Worm (Caenorhabditis elegans) whole organism, mixed stage, embryonic: ENCODE data around the gene sri-61.
"Not testable (repeated sequence)": the region's sequence is repeated elsewhere in the genome, so short reads cannot be mapped to it uniquely, and the experiment has no call there.

ENCODE experiments used
- hlh-1 ChIP-seq: fragments of 150-350 bp; optimal IDR thresholded peaks from 2 replicates; lab custom pipeline; 2014; ENCODE audit warnings: missing biosample characterization, missing genetic modification reagents, missing genetic modification characterization
- lin-13 ChIP-seq: fragments of 150-350 bp; optimal IDR thresholded peaks from 2 replicates; lab custom pipeline; 2014; ENCODE audit warnings: missing biosample characterization, missing genetic modification characterization
- mep-1 ChIP-seq: fragments of 150-350 bp; optimal IDR thresholded peaks from 2 replicates; lab custom pipeline; 2017; ENCODE audit warnings: missing biosample characterization, missing genetic modification reagents, missing genetic modification characterization, inconsistent platforms
- sem-2 ChIP-seq: fragments of 200-800 bp; sonication (Bioruptor generic); optimal IDR thresholded peaks from 2 replicates; lab custom pipeline; 2018; ENCODE audit warnings: mild to moderate bottlenecking, missing genetic modification characterization, missing compliant biosample characterization
- snpc-4 ChIP-seq: fragments of 150-350 bp; optimal IDR thresholded peaks from 2 replicates; lab custom pipeline; 2014; ENCODE audit warnings: missing biosample characterization, missing genetic modification characterization
- ztf-11 ChIP-seq: fragments of 150-350 bp; optimal IDR thresholded peaks from 2 replicates; lab custom pipeline; 2014; ENCODE audit warnings: missing biosample characterization, missing genetic modification characterization

DNA sequence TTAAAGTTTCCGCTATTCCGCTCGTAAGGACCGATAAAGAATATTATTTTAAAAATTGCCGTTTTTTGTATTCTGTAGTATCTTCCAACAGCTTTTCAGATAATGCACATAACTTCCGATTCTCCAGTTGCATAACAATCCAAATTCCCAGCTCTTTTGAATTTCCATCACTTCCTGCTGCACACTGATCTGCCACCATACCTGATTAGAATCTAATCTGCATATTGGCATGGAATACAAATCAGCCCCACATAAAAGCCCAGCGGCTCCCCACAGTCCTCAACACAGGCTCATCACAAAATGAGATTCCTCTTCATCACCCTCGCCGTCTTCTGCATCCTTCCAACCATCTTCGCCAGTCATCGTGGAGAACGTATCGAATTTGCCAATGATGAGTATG is 11.5 kb downstream of the sri-61 start, which contains the start of gene nspf-2:
- TF ChIP-seq snpc-4 (tag; lab: Kevin White, UChicago); hlh-1; mep-1 (tag; lab: Kevin White, UChicago); sem-2 (GFP tag; lab: Kevin White, UChicago); ztf-11 (tag; lab: Kevin White, UChicago); lin-13 (tag; lab: Kevin White, UChicago): not testable (repeated sequence)
